Worm (Caenorhabditis elegans) whole organism, midembryonic: ENCODE results near the gene srap-1.

Source experiments
- T22C8.4 ChIP-seq: fragments of 200-800 bp; sonication (Bioruptor generic); IDR thresholded peaks from 2 replicates; pipeline ENCODE4 v1.3.6; 2022; ENCODE audit warnings: missing genetic modification characterization, missing compliant biosample characterization
- cog-1 ChIP-seq: sonication (generic microtip); optimal IDR thresholded peaks from 2 replicates; lab custom pipeline; 2016; ENCODE audit warnings: missing genetic modification characterization, missing compliant biosample characterization
- flt-1 ChIP-seq: fragments of 200-800 bp; sonication (Bioruptor generic); IDR thresholded peaks from 2 replicates; pipeline ENCODE4 v1.3.6; 2022; ENCODE audit warnings: missing genetic modification characterization, missing compliant biosample characterization
- klf-2 ChIP-seq: fragments of 200-800 bp; sonication (Bioruptor generic); conservative IDR thresholded peaks from 2 replicates; pipeline ENCODE4 v1.3.6; 2022; ENCODE audit warnings: missing genetic modification reagents, missing genetic modification characterization, missing compliant biosample characterization
- med-1 ChIP-seq: sonication (generic microtip); optimal IDR thresholded peaks from 2 replicates; lab custom pipeline; 2017; ENCODE audit warnings: missing genetic modification characterization, mild to moderate bottlenecking, missing compliant biosample characterization, antibody characterized with exemption, missing genetic modification reagents; ENCODE audit not compliant: insufficient read depth
- ref-1 ChIP-seq: fragments of 200-800 bp; sonication (Bioruptor generic); conservative IDR thresholded peaks from 2 replicates; pipeline ENCODE4 v1.3.6; 2022; ENCODE audit warnings: missing genetic modification reagents, missing genetic modification characterization, missing compliant biosample characterization
- tab-1 ChIP-seq: fragments of 200-800 bp; sonication (Bioruptor generic); IDR thresholded peaks from 2 replicates; pipeline ENCODE4 v1.3.6; 2022; ENCODE audit warnings: missing genetic modification characterization, missing compliant biosample characterization
- ztf-23 ChIP-seq: fragments of 200-800 bp; sonication (Bioruptor generic); IDR thresholded peaks from 2 replicates; pipeline ENCODE4 v1.3.6; 2022; ENCODE audit warnings: missing genetic modification reagents, missing genetic modification characterization, missing compliant biosample characterization
- ztf-29 ChIP-seq: fragments of 200-800 bp; sonication (Bioruptor generic); IDR thresholded peaks from 2 replicates; pipeline ENCODE4 v1.3.6; 2022; ENCODE audit warnings: missing genetic modification reagents, missing genetic modification characterization, missing compliant biosample characterization

Gene srap-1

DNA sequence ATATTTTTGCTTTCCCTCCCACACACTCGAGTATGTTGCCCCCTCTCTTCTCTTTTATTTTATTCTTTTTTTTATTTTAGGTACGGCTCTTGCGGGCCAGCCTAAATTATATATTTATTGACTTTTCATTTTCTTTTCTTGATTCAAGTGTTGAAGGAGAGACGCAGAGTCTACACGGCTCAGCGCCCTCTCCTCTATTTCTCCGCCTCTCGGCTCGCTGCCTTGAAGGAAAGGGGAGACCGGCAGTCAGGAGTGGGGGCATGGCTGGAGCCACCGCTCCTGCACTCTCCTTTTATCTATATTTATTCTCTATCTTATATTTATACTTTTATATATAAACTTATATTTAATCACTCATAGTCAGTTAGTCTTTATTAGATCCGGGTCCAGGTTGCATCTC is 36.6 kb upstream of the srap-1 start:
- no peak for TF ChIP-seq T22C8.4 (GFP tag; lab: Robert Waterston, UW)
- no peak for TF ChIP-seq ztf-29 (GFP tag; lab: Robert Waterston, UW)
- TF ChIP-seq tab-1 (GFP tag; lab: Robert Waterston, UW) = no peak
- no peak for TF ChIP-seq flt-1 (GFP tag; lab: Robert Waterston, UW)
- no peak for TF ChIP-seq ref-1 (GFP tag; lab: Robert Waterston, UW)
- no peak for TF ChIP-seq cog-1 (tag; lab: Kevin White, UChicago)

DNA sequence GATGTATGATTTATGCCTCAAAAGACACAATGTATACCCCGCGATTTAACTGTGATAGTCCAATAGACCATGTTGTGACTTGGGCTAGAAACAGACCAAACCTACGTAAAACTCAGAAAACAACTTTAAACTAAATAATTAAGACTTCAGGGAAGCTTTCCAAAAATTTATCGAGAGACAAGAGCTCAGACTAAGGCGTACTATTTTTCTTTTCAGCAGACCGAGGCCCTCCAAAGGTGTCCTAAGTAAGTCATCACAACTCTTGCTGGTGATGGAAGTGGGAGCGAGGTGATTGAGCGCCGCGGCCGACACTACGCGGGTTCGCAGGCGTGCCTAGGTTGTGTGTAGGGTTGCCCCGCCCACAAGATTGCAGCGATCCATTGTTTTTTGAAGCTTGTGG is 36.0 kb upstream of the srap-1 start:
- TF ChIP-seq T22C8.4 (GFP tag; lab: Robert Waterston, UW) = no peak
- TF ChIP-seq tab-1 (GFP tag; lab: Robert Waterston, UW) = no peak
- TF ChIP-seq flt-1 (GFP tag; lab: Robert Waterston, UW) = no peak
- TF ChIP-seq ref-1 (GFP tag; lab: Robert Waterston, UW) = no peak
- TF ChIP-seq ztf-29 (GFP tag; lab: Robert Waterston, UW) = no peak
- no peak for TF ChIP-seq cog-1 (tag; lab: Kevin White, UChicago)
- no peak for TF ChIP-seq klf-2 (GFP tag; lab: Robert Waterston, UW)
- TF ChIP-seq ztf-23 (GFP tag; lab: Robert Waterston, UW) = no peak
- no peak for TF ChIP-seq med-1 (GFP tag; lab: Kevin White, UChicago)

DNA sequence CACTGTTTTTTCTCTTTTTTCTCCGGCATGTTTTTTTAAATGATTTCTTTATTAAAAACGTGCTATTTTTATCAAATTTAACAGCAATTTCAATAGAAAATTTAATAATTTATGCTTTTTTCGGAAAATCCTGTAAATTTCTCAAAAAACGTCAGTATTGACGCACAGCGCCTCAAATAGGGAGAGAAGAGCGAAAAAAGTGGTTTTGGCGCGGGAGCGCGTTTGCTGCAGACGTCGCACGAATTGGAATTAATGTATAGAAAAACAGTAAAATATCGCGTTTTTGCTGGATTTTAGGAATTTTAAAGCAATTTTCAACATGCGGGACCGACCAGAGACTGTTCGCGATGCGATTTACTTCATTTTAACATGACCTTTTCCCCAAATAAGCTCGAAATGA is 34.1 kb upstream of the srap-1 start:
- 0 out of 2 replicates have a peak, but pooled peaks have one; percentile 10 for TF ChIP-seq ztf-23 (GFP tag; lab: Robert Waterston, UW)

DNA sequence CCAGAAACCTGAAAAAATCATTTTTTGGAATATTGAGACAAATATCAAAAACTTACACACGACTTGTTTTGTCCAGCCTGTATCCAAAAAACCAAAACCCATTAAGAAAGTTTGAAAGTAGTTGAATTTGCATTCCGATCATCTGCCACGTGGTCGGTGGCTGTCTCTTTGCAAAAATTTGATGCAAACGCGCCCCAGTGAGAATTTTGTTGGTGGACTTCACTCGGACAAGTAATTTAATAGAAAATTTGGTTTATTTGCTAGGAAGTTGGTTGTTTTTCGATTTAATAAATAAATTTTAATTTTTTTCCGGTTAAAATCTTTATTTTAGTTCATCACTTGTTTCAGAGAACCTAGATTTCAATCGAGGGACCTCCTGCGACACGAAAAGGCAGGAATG is 27.7 kb upstream of the srap-1 start:
- TF ChIP-seq med-1 (GFP tag; lab: Kevin White, UChicago) = no peak
- no peak for TF ChIP-seq cog-1 (tag; lab: Kevin White, UChicago)
- no peak for TF ChIP-seq ref-1 (GFP tag; lab: Robert Waterston, UW)
- no peak for TF ChIP-seq ztf-29 (GFP tag; lab: Robert Waterston, UW)
- no peak for TF ChIP-seq klf-2 (GFP tag; lab: Robert Waterston, UW)
- TF ChIP-seq ztf-23 (GFP tag; lab: Robert Waterston, UW) = no peak
- TF ChIP-seq flt-1 (GFP tag; lab: Robert Waterston, UW) = no peak
- no peak for TF ChIP-seq tab-1 (GFP tag; lab: Robert Waterston, UW)
- no peak for TF ChIP-seq T22C8.4 (GFP tag; lab: Robert Waterston, UW)

DNA sequence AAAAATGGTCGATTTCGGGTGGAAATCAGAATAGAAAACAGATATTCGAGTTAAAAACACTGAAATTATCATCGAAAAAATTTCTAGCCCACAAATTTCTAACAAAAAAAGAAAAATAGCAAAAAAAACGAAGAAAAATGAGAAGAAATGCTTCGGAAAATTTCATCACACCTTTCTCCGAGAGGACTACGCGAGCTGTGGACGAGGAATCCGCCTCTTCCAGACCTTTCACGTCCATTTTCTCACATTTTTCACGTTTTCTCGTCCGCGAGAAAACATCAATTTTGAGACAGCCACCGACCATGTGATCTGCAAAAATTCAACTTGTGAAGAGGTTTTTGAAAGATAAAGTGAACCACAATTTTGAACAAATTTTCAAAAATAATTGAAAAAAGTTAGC is 26.6 kb upstream of the srap-1 start:
- no peak for TF ChIP-seq ref-1 (GFP tag; lab: Robert Waterston, UW)
- no peak for TF ChIP-seq ztf-23 (GFP tag; lab: Robert Waterston, UW)
- no peak for TF ChIP-seq T22C8.4 (GFP tag; lab: Robert Waterston, UW)
- TF ChIP-seq med-1 (GFP tag; lab: Kevin White, UChicago) = no peak
- no peak for TF ChIP-seq tab-1 (GFP tag; lab: Robert Waterston, UW)
- no peak for TF ChIP-seq cog-1 (tag; lab: Kevin White, UChicago)
- no peak for TF ChIP-seq ztf-29 (GFP tag; lab: Robert Waterston, UW)
- no peak for TF ChIP-seq klf-2 (GFP tag; lab: Robert Waterston, UW)
- no peak for TF ChIP-seq flt-1 (GFP tag; lab: Robert Waterston, UW)

DNA sequence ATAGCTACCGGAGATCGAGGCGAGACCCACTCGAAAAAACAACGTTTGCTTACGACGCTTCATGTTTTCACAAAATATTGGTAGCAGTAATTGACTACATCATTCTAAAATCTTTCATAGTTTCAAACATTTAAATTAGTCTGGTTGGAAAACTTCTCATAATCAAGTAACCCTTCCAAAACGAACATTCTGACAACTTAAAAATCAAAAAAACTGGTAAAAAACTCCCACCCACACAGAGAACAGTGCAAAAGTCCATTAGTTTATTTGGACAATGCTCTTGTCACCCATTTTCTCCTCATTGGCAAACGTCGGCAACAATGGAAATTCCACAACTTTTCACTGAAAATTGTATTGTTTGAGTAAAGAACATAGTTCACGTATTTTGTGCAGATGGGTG is 25.6 kb upstream of the srap-1 start, which contains the start of gene F37H8.6:
TSS of gene F37H8.6 (minus strand) at position 101 of the 400 bp plus-strand sequence.
- no peak for TF ChIP-seq ref-1 (GFP tag; lab: Robert Waterston, UW)
- TF ChIP-seq med-1 (GFP tag; lab: Kevin White, UChicago) = no peak
- no peak for TF ChIP-seq cog-1 (tag; lab: Kevin White, UChicago)
- TF ChIP-seq ztf-23 (GFP tag; lab: Robert Waterston, UW) = no peak
- TF ChIP-seq ztf-29 (GFP tag; lab: Robert Waterston, UW) = no peak
- no peak for TF ChIP-seq klf-2 (GFP tag; lab: Robert Waterston, UW)
- no peak for TF ChIP-seq flt-1 (GFP tag; lab: Robert Waterston, UW)
- TF ChIP-seq T22C8.4 (GFP tag; lab: Robert Waterston, UW) = no peak
- no peak for TF ChIP-seq tab-1 (GFP tag; lab: Robert Waterston, UW)

DNA sequence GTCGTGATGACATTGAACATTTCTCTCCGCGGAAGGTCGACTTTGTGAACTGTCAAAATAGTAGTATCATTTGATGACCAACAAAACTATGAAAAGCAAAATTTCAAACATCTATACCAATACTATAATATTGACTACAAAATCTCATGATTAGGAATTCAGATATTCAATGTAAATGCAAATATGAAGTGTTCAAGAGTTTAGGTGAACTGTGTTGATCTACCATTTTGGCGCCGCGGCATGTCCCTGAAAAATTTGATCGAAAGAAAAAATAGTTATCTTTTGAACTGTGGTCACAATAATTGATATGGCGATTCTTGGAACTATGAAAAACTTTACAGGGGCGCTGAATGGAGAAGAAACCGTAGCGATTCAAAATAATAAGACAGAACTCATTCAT is 24.3 kb upstream of the srap-1 start:
- TF ChIP-seq ref-1 (GFP tag; lab: Robert Waterston, UW) (no peak), klf-2 (GFP tag; lab: Robert Waterston, UW) (no peak), med-1 (GFP tag; lab: Kevin White, UChicago) (no peak), ztf-23 (GFP tag; lab: Robert Waterston, UW) (no peak), flt-1 (GFP tag; lab: Robert Waterston, UW) (no peak), ztf-29 (GFP tag; lab: Robert Waterston, UW) (no peak), cog-1 (tag; lab: Kevin White, UChicago) (no peak), tab-1 (GFP tag; lab: Robert Waterston, UW) (no peak), T22C8.4 (GFP tag; lab: Robert Waterston, UW) (no peak)

DNA sequence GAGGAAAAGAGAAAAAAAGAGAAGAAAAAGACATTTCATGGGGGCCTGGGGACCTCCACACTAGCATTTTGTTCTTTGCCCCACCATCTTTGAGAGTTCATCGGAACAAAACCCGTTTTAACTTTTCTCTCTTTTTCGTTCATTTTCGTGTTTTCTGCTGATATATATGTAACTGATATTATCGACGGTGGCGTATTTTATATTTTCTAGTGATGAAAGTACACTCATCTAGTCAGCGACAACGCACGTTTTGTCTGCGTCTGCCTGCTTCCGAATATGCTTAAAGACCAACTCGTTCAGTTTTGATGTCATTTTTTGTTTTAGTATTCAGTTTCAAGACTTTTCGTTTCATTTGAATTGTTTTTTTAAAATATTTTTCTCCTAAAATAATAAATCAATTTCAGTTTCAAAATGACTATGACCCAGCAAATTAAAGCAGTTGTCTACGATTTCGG is 21.7 kb upstream of the srap-1 start, which contains the start of gene bigr-1:
TSS of gene bigr-1 (plus strand) at position 405 of the 455 bp plus-strand sequence.
- TF ChIP-seq ztf-29 (GFP tag; lab: Robert Waterston, UW) (no peak), T22C8.4 (GFP tag; lab: Robert Waterston, UW) (no peak), ref-1 (GFP tag; lab: Robert Waterston, UW) (no peak), flt-1 (GFP tag; lab: Robert Waterston, UW) (no peak), cog-1 (tag; lab: Kevin White, UChicago) (no peak), ztf-23 (GFP tag; lab: Robert Waterston, UW) (no peak), klf-2 (GFP tag; lab: Robert Waterston, UW) (no peak), tab-1 (GFP tag; lab: Robert Waterston, UW) (no peak), med-1 (GFP tag; lab: Kevin White, UChicago) (no peak)

DNA sequence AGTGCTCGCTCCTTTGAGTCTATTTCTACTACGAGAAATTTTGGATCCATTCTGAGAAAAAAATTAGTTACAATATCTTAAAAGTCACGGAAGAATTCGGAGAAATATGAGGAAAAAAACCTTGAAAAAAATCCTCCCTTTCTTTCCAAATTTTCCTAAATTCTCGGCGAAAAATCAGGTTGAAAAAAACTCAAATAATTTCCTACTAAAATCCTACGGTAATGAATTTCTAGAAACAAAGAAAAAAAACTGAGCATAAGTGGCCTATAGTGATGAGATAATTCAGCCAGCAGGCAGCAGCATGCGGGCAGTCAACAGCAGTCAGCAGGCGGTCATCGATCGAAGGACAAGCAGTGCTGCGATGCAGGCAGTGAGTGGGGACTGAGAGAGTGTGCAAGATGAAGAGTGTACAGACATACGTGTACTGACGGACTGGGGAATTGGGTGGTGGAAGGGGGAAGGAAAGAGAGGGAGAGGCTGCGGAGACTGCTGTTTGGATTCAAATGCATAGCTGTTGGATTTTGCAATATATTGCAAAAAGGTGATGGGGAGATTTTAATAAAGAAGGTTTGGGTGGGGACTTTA is 18.2 kb upstream of the srap-1 start, which contains the start of gene lir-3:
TSS of gene lir-3 (minus strand) at position 51 of the 585 bp plus-strand sequence.
- 0 out of 2 replicates have a peak, but pooled peaks have one; percentile 24 for TF ChIP-seq klf-2 (GFP tag; lab: Robert Waterston, UW)
- no peak for TF ChIP-seq med-1 (GFP tag; lab: Kevin White, UChicago)
- peak; percentile 51; the same call in 1 of the 2 replicates for TF ChIP-seq T22C8.4 (GFP tag; lab: Robert Waterston, UW)
